Worm (Caenorhabditis elegans) whole organism, late embryonic: ENCODE data around the gene F57B1.6.

Source experiments
- elt-2 ChIP-seq: sonication (generic microtip); optimal IDR thresholded peaks from 2 replicates; lab custom pipeline; 2016; ENCODE audit warnings: missing genetic modification reagents, missing genetic modification characterization, missing compliant biosample characterization
- fkh-10 ChIP-seq: fragments of 150-350 bp; optimal IDR thresholded peaks from 2 replicates; lab custom pipeline; 2014; ENCODE audit warnings: missing biosample characterization, missing genetic modification reagents, missing genetic modification characterization
- lim-6 ChIP-seq: sonication (generic microtip); optimal IDR thresholded peaks from 2 replicates; lab custom pipeline; 2016; ENCODE audit warnings: missing genetic modification characterization, missing compliant biosample characterization
- pqm-1 ChIP-seq: sonication (generic microtip); optimal IDR thresholded peaks from 2 replicates; lab custom pipeline; 2016; ENCODE audit warnings: missing genetic modification characterization, missing compliant biosample characterization

- no peak for TF ChIP-seq pqm-1 (tag; lab: Kevin White, UChicago)
- TF ChIP-seq elt-2 (tag; lab: Kevin White, UChicago): no peak
- TF ChIP-seq fkh-10 (GFP tag; lab: Kevin White, UChicago): no peak
- no peak for TF ChIP-seq lim-6
These were observed 40.0 kb downstream of the F57B1.6 start, which contains the start of gene odr-3 for ce11 chrV:13249436-13249835.
